Fruit fly (Drosophila melanogaster) whole organism: ENCODE measurements around the gene Sqor.

Source experiments
- CG8478 ChIP-seq: fragments of >200 bp; optimal IDR thresholded peaks from 2 replicates; lab custom pipeline; 2018; ENCODE audit warnings: inconsistent platforms
- Dll ChIP-seq: fragments of >200 bp; optimal IDR thresholded peaks from 2 replicates; lab custom pipeline; 2017
- EcR ChIP-seq, 2 experiments: fragments of >200 bp; optimal IDR thresholded peaks; 2 replicates each; lab custom pipeline; 2017; ENCODE audit warnings: missing biosample characterization in 2 of 2, missing genetic modification characterization in 2 of 2, missing genetic modification reagents in 2 of 2
- pan ChIP-seq: fragments of >200 bp; optimal IDR thresholded peaks from 2 replicates; lab custom pipeline; 2017
- psq ChIP-seq: fragments of >200 bp; optimal IDR thresholded peaks from 2 replicates; lab custom pipeline; 2017
- usp ChIP-seq: fragments of >200 bp; optimal IDR thresholded peaks from 2 replicates; lab custom pipeline; 2017; ENCODE audit warnings: missing biosample characterization, missing genetic modification characterization, mixed read lengths

Sqor gene

DNA sequence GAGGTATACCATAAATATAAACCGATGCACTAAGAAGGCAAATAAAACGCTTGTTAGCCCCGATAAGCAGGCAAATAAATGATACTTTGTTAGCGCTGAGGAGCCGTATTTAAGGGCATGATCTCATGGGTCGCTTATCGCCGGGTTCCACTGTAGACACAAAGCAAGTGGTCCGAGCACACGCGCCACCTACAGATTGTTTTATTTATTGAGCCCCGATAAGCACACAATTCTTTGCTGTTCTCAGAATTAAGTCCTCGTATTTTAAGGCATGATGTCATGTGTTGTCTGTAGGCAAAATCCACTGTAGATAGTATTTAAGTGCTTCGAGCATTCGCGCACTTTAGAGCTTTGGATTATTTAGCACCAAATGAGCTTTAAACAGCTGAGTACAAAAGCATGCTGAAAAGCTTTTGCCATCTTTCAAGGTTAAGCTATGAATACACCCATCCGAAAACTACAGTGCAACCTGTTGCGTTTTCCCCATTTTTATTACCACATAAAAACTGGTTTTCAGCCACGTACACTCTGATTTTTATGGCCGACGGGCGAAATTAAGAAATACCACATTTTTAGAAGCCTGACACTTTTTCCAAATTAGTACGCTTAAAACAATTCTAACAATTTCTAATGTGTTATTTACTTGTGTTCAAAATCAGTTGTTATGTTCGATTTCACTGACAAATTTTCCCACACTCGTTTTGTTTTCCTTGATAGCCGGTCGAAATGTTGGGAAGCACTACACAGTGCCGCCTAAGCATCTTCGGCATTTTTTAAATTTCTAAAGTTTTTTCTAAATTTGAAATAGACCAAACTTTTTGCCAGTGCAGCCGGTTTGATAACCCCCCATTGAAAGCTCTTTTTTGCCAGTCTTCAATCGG lies at the start of gene Sqor:
Gene Sqor, plus strand, starts transcription at position 732 of the 881 bp plus-strand sequence.
- TF ChIP-seq usp (GFP tag; lab: Kevin White, UChicago) (no peak), CG8478 (no peak), Dll (lab: Kevin White, UChicago) (no peak), pan (lab: Kevin White, UChicago) (no peak), psq (no peak), EcR (GFP tag; optimal IDR thresholded peaks at IDR 0.05; lab: Kevin White, UChicago) (no peak)

dm6 chr3L:4193730-4194649 lies 46.0 kb upstream of the Sqor start, which contains the start of gene CG43367:
Gene CG43367 (plus strand): TSS chr3L:4193993.
- TF ChIP-seq usp (GFP tag; lab: Kevin White, UChicago) (no peak), CG8478 (no peak), psq (no peak), EcR (GFP tag; optimal IDR thresholded peaks at IDR 0.05; lab: Kevin White, UChicago) (no peak), Dll (lab: Kevin White, UChicago) (no peak), pan (lab: Kevin White, UChicago) (no peak)

dm6 chr3L:4204239-4204638 lies 35.7 kb upstream of the Sqor start, which contains the start of gene CG15005:
Gene CG15005 (minus strand): TSS chr3L:4204339.
- TF ChIP-seq EcR (GFP tag; optimal IDR thresholded peaks at IDR 0.05; lab: Kevin White, UChicago): no peak
- no peak for TF ChIP-seq CG8478
- no peak for TF ChIP-seq psq

DNA sequence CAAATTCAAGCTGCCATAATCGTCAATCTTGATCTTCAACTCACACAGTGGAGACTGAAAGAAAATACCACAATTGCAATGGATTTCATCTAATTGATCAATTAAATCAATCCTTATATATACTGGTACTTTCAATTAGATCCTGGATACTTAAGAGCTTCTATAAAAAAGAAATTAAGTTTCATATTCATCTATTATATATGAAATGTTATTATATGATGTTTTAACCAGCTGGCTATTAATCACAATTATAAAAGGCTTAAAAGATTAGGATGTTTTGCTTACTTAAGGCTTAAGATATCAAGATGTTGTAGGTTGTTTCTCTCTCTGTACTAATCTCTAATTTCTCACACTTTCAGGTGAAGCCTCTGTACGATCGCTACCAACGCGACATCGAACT lies 35.1 kb upstream of the Sqor start:
- TF ChIP-seq usp (GFP tag; lab: Kevin White, UChicago) (no peak), Dll (lab: Kevin White, UChicago) (no peak), CG8478 (no peak), psq (no peak), EcR (GFP tag; optimal IDR thresholded peaks at IDR 0.05; lab: Kevin White, UChicago) (no peak), pan (lab: Kevin White, UChicago) (no peak)

dm6 chr3L:4209078-4209477 lies 30.9 kb upstream of the Sqor start, which contains the start of gene Cpr64Aa:
Gene Cpr64Aa (minus strand): TSS chr3L:4209178.
- TF ChIP-seq EcR (GFP tag; optimal IDR thresholded peaks at IDR 0.05; lab: Kevin White, UChicago) (no peak), Dll (lab: Kevin White, UChicago) (no peak), pan (lab: Kevin White, UChicago) (no peak), usp (GFP tag; lab: Kevin White, UChicago) (no peak), psq (no peak), CG8478 (no peak)

DNA sequence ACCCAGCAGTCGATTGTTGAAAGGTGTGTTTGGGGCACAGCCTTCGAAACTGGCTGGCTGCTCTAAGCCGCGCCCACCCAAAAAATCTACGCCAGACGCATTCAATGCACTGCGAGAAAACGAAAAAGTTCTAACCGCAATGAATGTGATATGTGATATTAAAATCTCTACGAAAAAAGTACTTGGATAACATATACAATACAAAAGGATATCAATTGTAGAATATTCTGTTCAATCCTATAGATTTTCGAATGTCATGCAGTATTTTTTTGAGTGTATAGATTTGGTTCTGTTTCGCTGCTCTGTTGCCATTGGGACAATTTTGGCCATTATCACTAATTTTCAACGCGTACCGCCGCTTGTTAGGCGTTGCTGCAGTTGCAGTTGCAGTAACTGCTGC lies 30.2 kb upstream of the Sqor start:
- TF ChIP-seq psq (no peak), pan (lab: Kevin White, UChicago) (no peak), usp (GFP tag; lab: Kevin White, UChicago) (no peak), CG8478 (no peak), EcR (GFP tag; optimal IDR thresholded peaks at IDR 0.05; lab: Kevin White, UChicago) (no peak), Dll (lab: Kevin White, UChicago) (no peak)

DNA sequence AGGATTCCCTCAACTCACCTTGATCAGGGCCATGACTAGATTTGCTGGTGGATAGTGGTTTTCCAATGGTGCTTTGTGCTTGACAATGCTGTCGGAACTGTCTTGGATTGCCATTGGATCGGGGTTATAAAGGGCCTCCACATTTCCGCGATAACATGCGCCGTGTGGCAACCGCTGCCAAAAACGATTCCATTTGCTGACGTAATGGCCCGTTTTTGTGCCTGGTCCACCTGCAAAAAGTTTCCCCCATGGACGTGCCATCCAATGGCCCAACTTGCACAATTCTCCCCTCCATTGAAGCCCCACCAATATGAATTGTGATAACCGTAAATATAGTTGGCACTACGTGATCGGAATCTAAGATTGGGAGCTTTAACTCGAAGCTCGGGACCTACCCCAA lies 28.5 kb upstream of the Sqor start, which contains the start of gene Cpr64Ab:
Gene Cpr64Ab, minus strand, starts transcription at position 101 of the 400 bp plus-strand sequence.
- TF ChIP-seq EcR (GFP tag; optimal IDR thresholded peaks at IDR 0.05; lab: Kevin White, UChicago): no peak
- TF ChIP-seq pan (lab: Kevin White, UChicago): no peak
- TF ChIP-seq psq: no peak
- TF ChIP-seq Dll (lab: Kevin White, UChicago): no peak
- no peak for TF ChIP-seq usp (GFP tag; lab: Kevin White, UChicago)

dm6 chr3L:4212815-4213214 lies 27.2 kb upstream of the Sqor start, which contains the start of gene Cpr64Ac:
Gene Cpr64Ac (minus strand): TSS chr3L:4212915.
- no peak for TF ChIP-seq Dll (lab: Kevin White, UChicago)
- no peak for TF ChIP-seq usp (GFP tag; lab: Kevin White, UChicago)
- no peak for TF ChIP-seq EcR (GFP tag; optimal IDR thresholded peaks at IDR 0.05; lab: Kevin White, UChicago)
- TF ChIP-seq psq: no peak
- no peak for TF ChIP-seq pan (lab: Kevin White, UChicago)
- no peak for TF ChIP-seq CG8478

dm6 chr3L:4215079-4215478 lies 24.9 kb upstream of the Sqor start, which contains the start of gene Cpr64Ad:
Gene Cpr64Ad (plus strand): TSS chr3L:4215379.
- TF ChIP-seq psq (no peak), usp (GFP tag; lab: Kevin White, UChicago) (no peak), EcR (GFP tag; optimal IDR thresholded peaks at IDR 0.05; lab: Kevin White, UChicago) (no peak), pan (lab: Kevin White, UChicago) (no peak), CG8478 (no peak), Dll (lab: Kevin White, UChicago) (no peak)

dm6 chr3L:4219291-4220228 lies 20.4 kb upstream of the Sqor start:
- no peak for TF ChIP-seq CG8478
- TF ChIP-seq Dll (lab: Kevin White, UChicago): no peak
- no peak for TF ChIP-seq usp (GFP tag; lab: Kevin White, UChicago)
- TF ChIP-seq pan (lab: Kevin White, UChicago): no peak
- TF ChIP-seq psq: no peak
- no peak for TF ChIP-seq EcR (GFP tag; optimal IDR thresholded peaks at IDR 0.05; lab: Kevin White, UChicago)
